Fruit fly (Drosophila melanogaster): ENCODE measurements around the gene CG4382.

DNA sequence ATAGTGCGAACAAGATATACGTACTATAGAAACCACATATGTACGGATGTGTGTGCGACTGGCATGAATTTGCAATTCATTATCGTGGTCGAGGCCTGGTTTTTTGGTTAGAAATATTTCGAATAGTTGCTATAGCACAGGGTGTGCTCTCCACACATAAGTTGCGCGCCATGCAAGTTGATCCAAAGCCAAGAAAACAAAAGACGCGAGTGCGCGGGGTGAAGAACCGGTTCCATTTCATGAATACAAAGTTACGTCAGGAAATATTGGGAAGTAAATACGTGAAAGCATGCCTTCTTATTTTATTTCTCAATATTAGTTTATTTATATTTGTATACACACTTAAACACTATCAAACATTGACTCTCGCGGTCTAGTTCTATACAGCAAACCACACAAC is 13.2 kb upstream of the CG4382 start:
- TF ChIP-seq CG11294 (GFP tag; IDR thresholded peaks at IDR 0.05) (peak; percentile 15; the same call in 1 of the 2 replicates), eg (GFP tag; IDR thresholded peaks at IDR 0.05) (peak; percentile 63; the same call in 2 of the 3 replicates), Sox14 (GFP tag; optimal IDR thresholded peaks at IDR 0.05) (no peak), salr (GFP tag; optimal IDR thresholded peaks at IDR 0.05) (no peak), Blimp-1 (GFP tag; optimal IDR thresholded peaks at IDR 0.05) (no peak), CG6163 (GFP tag; IDR thresholded peaks at IDR 0.05) (no peak), topi (GFP tag; optimal IDR thresholded peaks at IDR 0.05) (no peak), CG1621 (tag; optimal IDR thresholded peaks at IDR 0.05) (no peak), pdm3 (GFP tag; optimal IDR thresholded peaks at IDR 0.05) (no peak), Hr39 (GFP tag; optimal IDR thresholded peaks at IDR 0.05) (no peak), dsx (GFP tag; optimal IDR thresholded peaks at IDR 0.05; ENCODE audit: poor library complexity, severe bottlenecking) (peak; percentile 76), CG4318 (GFP tag; optimal IDR thresholded peaks at IDR 0.05) (no peak)
